Fruit fly (Drosophila melanogaster) whole organism: ENCODE data around the gene MED31.

Experiments
- EcR ChIP-seq, 2 experiments: fragments of >200 bp; optimal IDR thresholded peaks; 2 replicates each; lab custom pipeline; 2017; ENCODE audit warnings: missing biosample characterization in 2 of 2, missing genetic modification characterization in 2 of 2, missing genetic modification reagents in 2 of 2
- pan ChIP-seq: fragments of >200 bp; optimal IDR thresholded peaks from 2 replicates; lab custom pipeline; 2017
- usp ChIP-seq: fragments of >200 bp; optimal IDR thresholded peaks from 2 replicates; lab custom pipeline; 2017; ENCODE audit warnings: missing biosample characterization, missing genetic modification characterization, mixed read lengths

dm6 chr3R:4612570-4612969, 29.2 kb upstream of the MED31 start, which contains the start of gene 5-HT2A:
- TF ChIP-seq pan (lab: Kevin White, UChicago) (no peak), EcR (GFP tag; optimal IDR thresholded peaks at IDR 0.05; lab: Kevin White, UChicago) (no peak), usp (GFP tag; lab: Kevin White, UChicago) (no peak)
